Fruit fly (Drosophila melanogaster): ENCODE results near the gene CG14120.

Gene CG14120

dm6 chr3L:12874211-12874610 lies 10.6 kb upstream of the CG14120 start:
- no peak for TF ChIP-seq CG17801 (GFP tag; optimal IDR thresholded peaks at IDR 0.05; ENCODE audit: partially characterized antibody)

- no peak for TF ChIP-seq CG17801 (GFP tag; optimal IDR thresholded peaks at IDR 0.05; ENCODE audit: partially characterized antibody)
These were observed 4.5 kb downstream of the CG14120 start, which contains the start of gene CG43894 for dm6 chr3L:12889353-12889820. CG43894 (plus strand) TSS chr3L:12889770.

- TF ChIP-seq CG17801 (GFP tag; optimal IDR thresholded peaks at IDR 0.05; ENCODE audit: partially characterized antibody) = no peak
These were observed 7.8 kb downstream of the CG14120 start, which contains the start of gene CG14118 for dm6 chr3L:12892485-12893173. CG14118 (plus strand) TSS chr3L:12892658.

dm6 chr3L:12902579-12903228 lies 17.9 kb downstream of the CG14120 start, which contains the start of gene CG12520:
CG12520 (minus strand) TSS chr3L:12902737.
- TF ChIP-seq CG17801 (GFP tag; optimal IDR thresholded peaks at IDR 0.05; ENCODE audit: partially characterized antibody) = no peak

dm6 chr3L:12903611-12904010 lies 18.8 kb downstream of the CG14120 start, which contains the start of gene CG32117:
CG32117 (minus strand) TSS chr3L:12903711.
- no peak for TF ChIP-seq CG17801 (GFP tag; optimal IDR thresholded peaks at IDR 0.05; ENCODE audit: partially characterized antibody)

- peak; percentile 90 for TF ChIP-seq CG17801 (GFP tag; optimal IDR thresholded peaks at IDR 0.05; ENCODE audit: partially characterized antibody)
These were observed 28.9 kb downstream of the CG14120 start, which contains the start of gene CG32115 for dm6 chr3L:12913609-12914266. CG32115 (minus strand) TSS chr3L:12913646.

dm6 chr3L:12915431-12915830 lies 30.6 kb downstream of the CG14120 start:
- TF ChIP-seq CG17801 (GFP tag; optimal IDR thresholded peaks at IDR 0.05; ENCODE audit: partially characterized antibody) = no peak

All from ovary, adult (tissue).